Worm (Caenorhabditis elegans) whole organism, L3 larva: ENCODE measurements around the gene srw-89.

ENCODE experiments used
- R02D3.7 ChIP-seq: fragments of 150-350 bp; optimal IDR thresholded peaks from 2 replicates; lab custom pipeline; 2014; ENCODE audit warnings: missing biosample characterization, missing genetic modification characterization
- ZK546.5 ChIP-seq: sonication (generic microtip); optimal IDR thresholded peaks from 2 replicates; lab custom pipeline; 2017; ENCODE audit warnings: missing biosample characterization, missing genetic modification characterization
- aly-2 ChIP-seq: fragments of 150-350 bp; optimal IDR thresholded peaks from 2 replicates; lab custom pipeline; 2014; ENCODE audit warnings: missing biosample characterization, missing genetic modification characterization
- ama-1 ChIP-seq: fragments of 150-350 bp; optimal IDR thresholded peaks from 2 replicates; lab custom pipeline; 2018
- ceh-16 ChIP-seq: sonication (generic microtip); optimal IDR thresholded peaks from 2 replicates; lab custom pipeline; 2017; ENCODE audit warnings: missing biosample characterization, missing genetic modification characterization
- ceh-28 ChIP-seq: fragments of 150-350 bp; optimal IDR thresholded peaks from 2 replicates; lab custom pipeline; 2014; ENCODE audit warnings: missing biosample characterization, missing genetic modification reagents, missing genetic modification characterization
- ceh-82 ChIP-seq: fragments of 150-350 bp; optimal IDR thresholded peaks from 2 replicates; lab custom pipeline; 2014; ENCODE audit warnings: missing biosample characterization, missing genetic modification characterization
- daf-12 ChIP-seq: fragments of 150-350 bp; optimal IDR thresholded peaks from 2 replicates; lab custom pipeline; 2014; ENCODE audit warnings: missing biosample characterization, missing genetic modification reagents, missing genetic modification characterization
- egl-27 ChIP-seq: sonication (generic microtip); optimal IDR thresholded peaks from 4 replicates; lab custom pipeline; 2017; ENCODE audit warnings: missing biosample characterization, missing genetic modification reagents, missing genetic modification characterization
- egl-5 ChIP-seq: fragments of 150-350 bp; optimal IDR thresholded peaks from 2 replicates; lab custom pipeline; 2017; ENCODE audit warnings: missing biosample characterization, missing genetic modification reagents, missing genetic modification characterization, inconsistent platforms
- elt-3 ChIP-seq, 3 experiments: fragments of 150-350 bp in 1 of 3; sonication (generic microtip) in 2 of 3; optimal IDR thresholded peaks; 2 replicates in 2 of 3; 4 replicates in 1 of 3; lab custom pipeline; 2014 to 2017; ENCODE audit warnings: missing biosample characterization in 3 of 3, missing genetic modification characterization in 3 of 3
- eor-1 ChIP-seq, 2 experiments: fragments of 150-350 bp; optimal IDR thresholded peaks; 2 replicates each; lab custom pipeline; 2014 to 2018; ENCODE audit warnings: missing biosample characterization in 2 of 2, missing genetic modification characterization in 2 of 2
- fkh-10 ChIP-seq: sonication (generic microtip); optimal IDR thresholded peaks from 2 replicates; lab custom pipeline; 2017; ENCODE audit warnings: missing biosample characterization, missing genetic modification reagents, missing genetic modification characterization
- fkh-2 ChIP-seq: fragments of 150-350 bp; optimal IDR thresholded peaks from 2 replicates; lab custom pipeline; 2014; ENCODE audit warnings: missing biosample characterization, missing genetic modification reagents, missing genetic modification characterization
- jun-1 ChIP-seq: fragments of 150-350 bp; optimal IDR thresholded peaks from 2 replicates; lab custom pipeline; 2014; ENCODE audit warnings: missing biosample characterization, missing genetic modification reagents, missing genetic modification characterization
- lin-15B ChIP-seq: fragments of 150-350 bp; optimal IDR thresholded peaks from 2 replicates; lab custom pipeline; 2014; ENCODE audit warnings: missing biosample characterization, missing genetic modification characterization
- lin-39 ChIP-seq: fragments of 150-350 bp; optimal IDR thresholded peaks from 2 replicates; lab custom pipeline; 2018; ENCODE audit warnings: missing biosample characterization, missing genetic modification reagents, missing genetic modification characterization
- lsy-12 ChIP-seq: sonication (generic microtip); optimal IDR thresholded peaks from 2 replicates; lab custom pipeline; 2016; ENCODE audit warnings: mild to moderate bottlenecking, missing genetic modification characterization, missing compliant biosample characterization
- mml-1 ChIP-seq: fragments of 150-350 bp; sonication (generic microtip); optimal IDR thresholded peaks from 3 replicates; lab custom pipeline; 2014; ENCODE audit warnings: missing biosample characterization, missing genetic modification characterization
- nfya-1 ChIP-seq: sonication (generic microtip); optimal IDR thresholded peaks from 2 replicates; lab custom pipeline; 2017; ENCODE audit warnings: missing genetic modification characterization, mild to moderate bottlenecking, missing compliant biosample characterization, antibody characterized with exemption, moderate library complexity; ENCODE audit not compliant: insufficient read depth
- nhr-11 ChIP-seq: fragments of 150-350 bp; optimal IDR thresholded peaks from 2 replicates; lab custom pipeline; 2014; ENCODE audit warnings: missing biosample characterization, missing genetic modification characterization
- nhr-23 ChIP-seq: fragments of 150-350 bp; optimal IDR thresholded peaks from 2 replicates; lab custom pipeline; 2014; ENCODE audit warnings: missing biosample characterization, missing genetic modification reagents, missing genetic modification characterization
- nhr-237 ChIP-seq: fragments of 150-350 bp; optimal IDR thresholded peaks from 2 replicates; lab custom pipeline; 2014; ENCODE audit warnings: missing biosample characterization, missing genetic modification characterization
- nhr-28 ChIP-seq: fragments of 150-350 bp; optimal IDR thresholded peaks from 2 replicates; lab custom pipeline; 2014; ENCODE audit warnings: missing biosample characterization, missing genetic modification characterization
- nhr-43 ChIP-seq: sonication (generic microtip); optimal IDR thresholded peaks from 2 replicates; lab custom pipeline; 2016; ENCODE audit warnings: mild to moderate bottlenecking, missing genetic modification characterization, missing compliant biosample characterization; ENCODE audit not compliant: poor library complexity, severe bottlenecking
- nhr-67 ChIP-seq: fragments of 150-350 bp; optimal IDR thresholded peaks from 2 replicates; lab custom pipeline; 2014; ENCODE audit warnings: missing biosample characterization, missing genetic modification characterization
- nhr-76 ChIP-seq: fragments of 150-350 bp; sonication (generic microtip); optimal IDR thresholded peaks from 5 replicates; lab custom pipeline; 2014; ENCODE audit warnings: missing biosample characterization, missing genetic modification characterization
- nhr-77 ChIP-seq: fragments of 150-350 bp; optimal IDR thresholded peaks from 2 replicates; lab custom pipeline; 2014; ENCODE audit warnings: missing biosample characterization, missing genetic modification characterization
- pha-4 ChIP-seq: fragments of 150-350 bp; optimal IDR thresholded peaks from 2 replicates; lab custom pipeline; 2014; ENCODE audit warnings: missing biosample characterization, missing genetic modification reagents, missing genetic modification characterization
- pqm-1 ChIP-seq: fragments of 150-350 bp; optimal IDR thresholded peaks from 2 replicates; lab custom pipeline; 2017; ENCODE audit warnings: missing biosample characterization, missing genetic modification characterization, inconsistent platforms
- skn-1 ChIP-seq: fragments of 150-350 bp; optimal IDR thresholded peaks from 2 replicates; lab custom pipeline; 2014; ENCODE audit warnings: missing biosample characterization, missing genetic modification characterization
- snpc-4 ChIP-seq: fragments of 150-350 bp; optimal IDR thresholded peaks from 2 replicates; lab custom pipeline; 2014; ENCODE audit warnings: missing biosample characterization, missing genetic modification characterization
- unc-39 ChIP-seq: sonication (generic microtip); optimal IDR thresholded peaks from 4 replicates; lab custom pipeline; 2017; ENCODE audit warnings: missing biosample characterization, missing genetic modification characterization
- zag-1 ChIP-seq: fragments of 150-350 bp; optimal IDR thresholded peaks from 2 replicates; lab custom pipeline; 2014; ENCODE audit warnings: missing biosample characterization, missing genetic modification characterization
- ztf-11 ChIP-seq: fragments of 150-350 bp; optimal IDR thresholded peaks from 2 replicates; lab custom pipeline; 2014; ENCODE audit warnings: missing biosample characterization, missing genetic modification characterization
- ztf-4 ChIP-seq: fragments of 150-350 bp; optimal IDR thresholded peaks from 2 replicates; lab custom pipeline; 2014; ENCODE audit warnings: missing biosample characterization, missing genetic modification characterization

Gene srw-89

ce11 chrV:4038557-4038956 is 21.7 kb downstream of the srw-89 start:
- TF ChIP-seq R02D3.7 (tag; lab: Kevin White, UChicago) (no peak), nfya-1 (tag; lab: Kevin White, UChicago) (no peak), nhr-76 (tag; lab: Kevin White, UChicago) (no peak), elt-3 (tag; optimal IDR thresholded peaks at IDR 0.05; lab: Kevin White, UChicago) (no peak), fkh-2 (tag; lab: Kevin White, UChicago) (no peak), lin-39 (no peak), nhr-28 (no peak), nhr-67 (tag; lab: Kevin White, UChicago) (no peak)

- TF ChIP-seq snpc-4 (tag; lab: Kevin White, UChicago) (no peak), eor-1 (tag; optimal IDR thresholded peaks at IDR 0.05; lab: Kevin White, UChicago) (no peak), nhr-11 (no peak), nhr-77 (tag; lab: Kevin White, UChicago) (no peak), lin-15B (tag; lab: Kevin White, UChicago) (no peak)
These were observed 25.1 kb downstream of the srw-89 start, which contains the start of the genes C49G7.10 and irg-2 for ce11 chrV:4041853-4042424. C49G7.10 (minus strand) TSS chrV:4042021. irg-2 (plus strand) TSS chrV:4042181.

ce11 chrV:4043632-4044031 is 26.8 kb downstream of the srw-89 start, which contains the start of gene phat-3:
phat-3 (plus strand) TSS chrV:4043932.
- TF ChIP-seq nhr-28 (no peak), nhr-43 (tag; lab: Kevin White, UChicago) (no peak)

- no peak for TF ChIP-seq ceh-28 (tag; lab: Kevin White, UChicago)
These were observed 29.2 kb downstream of the srw-89 start, which contains the start of gene phat-7 for ce11 chrV:4046122-4046521. phat-7 (plus strand) TSS chrV:4046422.

- TF ChIP-seq ZK546.5 (tag; lab: Kevin White, UChicago) (no peak), ama-1 (lab: Kevin White, UChicago) (no peak), lsy-12 (tag; lab: Kevin White, UChicago) (no peak), lin-39 (no peak), nhr-77 (tag; lab: Kevin White, UChicago) (no peak), egl-27 (no peak), ceh-82 (tag; lab: Kevin White, UChicago) (no peak), lin-15B (tag; lab: Kevin White, UChicago) (no peak), nhr-76 (tag; lab: Kevin White, UChicago) (no peak)
These were observed 30.7 kb downstream of the srw-89 start, which contains the start of gene srh-169 for ce11 chrV:4047541-4047940. srh-169 (plus strand) TSS chrV:4047841.

- TF ChIP-seq pha-4 (tag; lab: Kevin White, UChicago) (no peak), skn-1 (no peak), nhr-11 (no peak), daf-12 (tag; lab: Kevin White, UChicago) (no peak), fkh-10 (GFP tag; lab: Kevin White, UChicago) (no peak), nhr-43 (tag; lab: Kevin White, UChicago) (no peak), zag-1 (no peak), nfya-1 (tag; lab: Kevin White, UChicago) (no peak), ztf-11 (tag; lab: Kevin White, UChicago) (no peak)
These were observed 38.1 kb downstream of the srw-89 start, which contains the start of gene djr-1.2 for ce11 chrV:4055025-4055424. djr-1.2 (minus strand) TSS chrV:4055125.

ce11 chrV:4056203-4056602 is 39.3 kb downstream of the srw-89 start:
- TF ChIP-seq nhr-23 (tag; lab: Kevin White, UChicago): no peak
- no peak for TF ChIP-seq jun-1 (tag; lab: Kevin White, UChicago)
- no peak for TF ChIP-seq nhr-67 (tag; lab: Kevin White, UChicago)
- no peak for TF ChIP-seq nhr-237
- TF ChIP-seq ceh-16 (tag; lab: Kevin White, UChicago): no peak
- no peak for TF ChIP-seq ceh-82 (tag; lab: Kevin White, UChicago)
- no peak for TF ChIP-seq nhr-11
- TF ChIP-seq eor-1 (tag; optimal IDR thresholded peaks at IDR 0.05; lab: Kevin White, UChicago): no peak
- TF ChIP-seq aly-2 (tag; lab: Kevin White, UChicago): no peak
- TF ChIP-seq elt-3 (tag; optimal IDR thresholded peaks at IDR 0.05; lab: Kevin White, UChicago): no peak
- no peak for TF ChIP-seq fkh-10 (GFP tag; lab: Kevin White, UChicago)
- no peak for TF ChIP-seq zag-1
- TF ChIP-seq ztf-4 (tag; lab: Kevin White, UChicago): no peak
- no peak for TF ChIP-seq mml-1
- no peak for TF ChIP-seq egl-5 (tag; lab: Kevin White, UChicago)
- TF ChIP-seq ztf-11 (tag; lab: Kevin White, UChicago): no peak
- no peak for TF ChIP-seq unc-39 (tag; lab: Kevin White, UChicago)
- no peak for TF ChIP-seq pqm-1
- no peak for TF ChIP-seq lin-39
- no peak for TF ChIP-seq nhr-77 (tag; lab: Kevin White, UChicago)
- TF ChIP-seq, all 47 proteins: peak for 0
